Fruit fly (Drosophila melanogaster) whole organism, embryonic: ENCODE data around the gene Nepl13.

Source experiments
- Abd-B ChIP-seq: fragments of 200-800 bp; sonication (Bioruptor generic); optimal IDR thresholded peaks from 2 replicates; lab custom pipeline; 2018; ENCODE audit warnings: missing biosample characterization, mild to moderate bottlenecking, missing genetic modification characterization, moderate library complexity
- CG12071 ChIP-seq: fragments of 200-800 bp; sonication (Bioruptor generic); optimal IDR thresholded peaks from 3 replicates; lab custom pipeline; 2018; ENCODE audit warnings: missing biosample characterization, mild to moderate bottlenecking, missing genetic modification characterization
- CG13624 ChIP-seq: fragments of 200-800 bp; sonication (Bioruptor generic); optimal IDR thresholded peaks from 2 replicates; lab custom pipeline; 2016; ENCODE audit warnings: missing biosample characterization, missing genetic modification characterization
- CG13775 ChIP-seq: fragments of 200-800 bp; sonication (Bioruptor generic); optimal IDR thresholded peaks from 3 replicates; lab custom pipeline; 2017; ENCODE audit warnings: missing biosample characterization, mild to moderate bottlenecking, missing genetic modification characterization
- CG15269 ChIP-seq: fragments of 200-800 bp; sonication (Bioruptor generic); optimal IDR thresholded peaks from 2 replicates; lab custom pipeline; 2018; ENCODE audit warnings: missing biosample characterization, mild to moderate bottlenecking, missing genetic modification characterization, moderate library complexity
- CG1529 ChIP-seq: fragments of 200-800 bp; sonication (Bioruptor generic); optimal IDR thresholded peaks from 3 replicates; lab custom pipeline; 2018; ENCODE audit warnings: missing biosample characterization, missing genetic modification characterization
- CG16863 ChIP-seq: fragments of 200-800 bp; sonication (Bioruptor generic); optimal IDR thresholded peaks from 3 replicates; lab custom pipeline; 2016; ENCODE audit warnings: missing biosample characterization, missing genetic modification characterization
- CG18011 ChIP-seq: fragments of 200-800 bp; sonication (Bioruptor generic); optimal IDR thresholded peaks from 2 replicates; lab custom pipeline; 2017; ENCODE audit warnings: missing biosample characterization, missing genetic modification characterization, mild to moderate bottlenecking, moderate library complexity, missing genotype
- CG18599 ChIP-seq: fragments of 200-800 bp; sonication (Bioruptor generic); optimal IDR thresholded peaks from 3 replicates; lab custom pipeline; 2017; ENCODE audit warnings: missing biosample characterization, missing genetic modification characterization, mild to moderate bottlenecking, moderate library complexity, missing genetic modification reagents
- CG30403 ChIP-seq: fragments of 200-800 bp; sonication (Bioruptor generic); optimal IDR thresholded peaks from 3 replicates; lab custom pipeline; 2016; ENCODE audit warnings: missing biosample characterization, missing genetic modification characterization
- CG34376 ChIP-seq: fragments of 200-800 bp; sonication (Bioruptor generic); optimal IDR thresholded peaks from 2 replicates; lab custom pipeline; 2018; ENCODE audit warnings: missing biosample characterization, mild to moderate bottlenecking, missing genetic modification characterization
- CG3726 ChIP-seq: fragments of 200-800 bp; sonication (Bioruptor generic); IDR thresholded peaks from 3 replicates; pipeline ENCODE4, ENCODE4 v1.3.6; 2022; ENCODE audit warnings: missing biosample characterization, missing genetic modification characterization
- CG3995 ChIP-seq: fragments of 200-800 bp; sonication (Bioruptor generic); optimal IDR thresholded peaks from 3 replicates; lab custom pipeline; 2016; ENCODE audit warnings: missing biosample characterization, missing genetic modification characterization
- CG7963 ChIP-seq: fragments of 200-800 bp; sonication (Bioruptor generic); IDR thresholded peaks from 3 replicates; pipeline ENCODE4 v1.3.6; 2022; ENCODE audit warnings: missing biosample characterization, missing genetic modification characterization; ENCODE audit not compliant: partially characterized antibody
- CG8478 ChIP-seq: fragments of >200 bp; optimal IDR thresholded peaks from 2 replicates; lab custom pipeline; 2018
- CTCF ChIP-seq: fragments of 200-800 bp; sonication (Bioruptor generic); optimal IDR thresholded peaks from 2 replicates; lab custom pipeline; 2017; ENCODE audit warnings: missing biosample characterization, mild to moderate bottlenecking, missing genetic modification characterization, moderate library complexity
- Camta ChIP-seq: fragments of 200-800 bp; sonication (Bioruptor generic); optimal IDR thresholded peaks from 2 replicates; lab custom pipeline; 2016; ENCODE audit warnings: missing biosample characterization, missing genetic modification characterization
- CoRest ChIP-seq: fragments of 200-800 bp; sonication (Bioruptor generic); optimal IDR thresholded peaks from 3 replicates; lab custom pipeline; 2018; ENCODE audit warnings: missing biosample characterization, mild to moderate bottlenecking, missing genetic modification characterization, moderate library complexity
- Dbx ChIP-seq: fragments of 200-800 bp; sonication (Bioruptor generic); IDR thresholded peaks from 3 replicates; pipeline ENCODE4 v1.3.6; 2022; ENCODE audit warnings: missing biosample characterization, missing genetic modification characterization
- Dfd ChIP-seq, 2 experiments: fragments of >200 bp; optimal IDR thresholded peaks; 2 replicates each; lab custom pipeline; 2017; ENCODE audit warnings: missing biosample characterization in 2 of 2, missing genetic modification characterization in 2 of 2
- Eip74EF ChIP-seq, 2 experiments: fragments of 200-800 bp in 1 of 2; fragments of >200 bp in 1 of 2; sonication (Bioruptor generic) in 1 of 2; optimal IDR thresholded peaks; 2 replicates each; lab custom pipeline; 2017 to 2019; ENCODE audit warnings: missing biosample characterization in 2 of 2, missing genetic modification characterization in 2 of 2, mild to moderate bottlenecking in 1 of 2, moderate library complexity in 1 of 2
- GATAe ChIP-seq: fragments of 200-800 bp; sonication (Bioruptor generic); conservative IDR thresholded peaks from 2 replicates; pipeline ENCODE4 v1.3.6; 2022; ENCODE audit warnings: missing biosample characterization, missing genetic modification characterization
- H2.0 ChIP-seq: fragments of 200-800 bp; sonication (Bioruptor generic); IDR thresholded peaks from 2 replicates; pipeline ENCODE4 v1.3.6; 2022; ENCODE audit warnings: missing biosample characterization, missing genetic modification characterization
- Kr ChIP-seq: fragments of 200-800 bp; sonication (Bioruptor generic); optimal IDR thresholded peaks from 2 replicates; lab custom pipeline; 2017; ENCODE audit warnings: missing biosample characterization, mild to moderate bottlenecking, missing genetic modification characterization
- Med ChIP-seq: fragments of 200-800 bp; sonication (Bioruptor generic); peaks from one replicate; lab custom pipeline; 2016; ENCODE audit warnings: missing biosample characterization, missing genetic modification characterization, mild to moderate bottlenecking, inconsistent platforms, moderate library complexity
- Six4 ChIP-seq: fragments of 200-800 bp; sonication (Bioruptor generic); optimal IDR thresholded peaks from 2 replicates; lab custom pipeline; 2016; ENCODE audit warnings: missing biosample characterization, missing genetic modification characterization
- TFAM ChIP-seq: fragments of 200-800 bp; sonication (Bioruptor generic); optimal IDR thresholded peaks from 2 replicates; lab custom pipeline; 2017; ENCODE audit warnings: missing biosample characterization, missing genetic modification characterization, inconsistent platforms
- Tbp ChIP-seq: fragments of >200 bp; optimal IDR thresholded peaks from 2 replicates; lab custom pipeline; 2018; ENCODE audit warnings: missing biosample characterization, missing genetic modification characterization
- Vsx1 ChIP-seq: fragments of 200-800 bp; sonication (Bioruptor generic); optimal IDR thresholded peaks from 2 replicates; lab custom pipeline; 2017; ENCODE audit warnings: missing biosample characterization, mild to moderate bottlenecking, missing genetic modification characterization, missing genetic modification reagents
- YL-1 ChIP-seq: fragments of 200-800 bp; sonication (Bioruptor generic); optimal IDR thresholded peaks from 3 replicates; lab custom pipeline; 2017; ENCODE audit warnings: missing biosample characterization, mild to moderate bottlenecking, missing genetic modification characterization
- ato ChIP-seq: fragments of 200-800 bp; sonication (Bioruptor generic); IDR thresholded peaks from 2 replicates; pipeline ENCODE4 v1.3.6; 2022; ENCODE audit warnings: missing biosample characterization, missing genetic modification characterization; ENCODE audit not compliant: partially characterized antibody
- cad ChIP-seq: fragments of >200 bp; optimal IDR thresholded peaks from 2 replicates; lab custom pipeline; 2017; ENCODE audit warnings: missing biosample characterization, missing genetic modification characterization
- chinmo ChIP-seq: fragments of 200-800 bp; sonication (Bioruptor generic); IDR thresholded peaks from 4 replicates; pipeline ENCODE4 v1.3.6; 2022; ENCODE audit warnings: missing biosample characterization, missing genetic modification characterization; ENCODE audit not compliant: partially characterized antibody
- dpn ChIP-seq, 2 experiments: fragments of 200-800 bp; sonication (Bioruptor generic); optimal IDR thresholded peaks; 3 replicates each; lab custom pipeline; 2016; ENCODE audit warnings: missing biosample characterization in 2 of 2, missing genetic modification characterization in 2 of 2
- grn ChIP-seq: fragments of 200-800 bp; sonication (Bioruptor generic); optimal IDR thresholded peaks from 3 replicates; lab custom pipeline; 2017; ENCODE audit warnings: missing biosample characterization, missing genetic modification characterization
- inv ChIP-seq: fragments of 200-800 bp; sonication (Bioruptor generic); IDR thresholded peaks from 2 replicates; pipeline ENCODE4 v1.3.6; 2022; ENCODE audit warnings: missing biosample characterization, missing genetic modification characterization; ENCODE audit not compliant: partially characterized antibody
- pita ChIP-seq: fragments of 200-800 bp; sonication (Bioruptor generic); optimal IDR thresholded peaks from 2 replicates; lab custom pipeline; 2017; ENCODE audit warnings: missing biosample characterization, mild to moderate bottlenecking, missing genetic modification characterization
- row ChIP-seq: fragments of 200-800 bp; sonication (Bioruptor generic); IDR thresholded peaks from 3 replicates; pipeline ENCODE4 v1.3.6; 2022; ENCODE audit warnings: missing biosample characterization, missing genetic modification characterization
- slbo ChIP-seq: fragments of 200-800 bp; sonication (Bioruptor generic); IDR thresholded peaks from 2 replicates; pipeline ENCODE4 v1.3.6; 2022; ENCODE audit warnings: missing biosample characterization, missing genetic modification characterization
- stwl ChIP-seq: fragments of 200-800 bp; sonication (Bioruptor generic); optimal IDR thresholded peaks from 3 replicates; lab custom pipeline; 2018; ENCODE audit warnings: missing biosample characterization, mild to moderate bottlenecking, missing genetic modification characterization, moderate library complexity
- sug ChIP-seq: fragments of 200-800 bp; optimal IDR thresholded peaks from 2 replicates; lab custom pipeline; 2019; ENCODE audit warnings: missing biosample characterization, mild to moderate bottlenecking, missing genetic modification characterization, moderate library complexity
- vvl ChIP-seq: fragments of 200-800 bp; sonication (Bioruptor generic); IDR thresholded peaks from 2 replicates; pipeline ENCODE4 v1.3.6; 2022; ENCODE audit warnings: missing biosample characterization, missing genetic modification characterization
- zen ChIP-seq: fragments of 200-800 bp; sonication (Bioruptor generic); optimal IDR thresholded peaks from 3 replicates; lab custom pipeline; 2018; ENCODE audit warnings: missing biosample characterization, mild to moderate bottlenecking, missing genetic modification characterization, moderate library complexity

Nepl13 gene

DNA sequence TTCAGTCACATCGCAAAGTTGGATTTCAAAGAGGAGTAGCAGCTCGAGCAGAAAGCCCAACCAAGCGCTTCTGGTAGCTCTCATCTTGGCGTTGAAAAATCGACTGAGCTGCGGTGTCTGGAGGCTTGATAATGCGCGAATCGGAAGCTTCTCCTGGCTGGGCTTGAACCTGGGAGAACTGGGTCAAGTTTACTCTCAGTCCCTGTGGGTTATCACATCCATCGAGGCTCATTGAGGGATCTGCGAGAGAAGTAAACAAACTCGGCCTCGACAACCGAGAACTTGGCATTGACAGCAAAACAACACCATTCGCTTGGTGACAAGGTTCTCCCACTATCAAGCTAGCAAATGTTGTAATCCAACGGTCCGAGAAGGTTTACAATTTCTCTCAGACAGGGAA is at the start of gene Nepl13:
Gene Nepl13 (minus strand): TSS at position 89 of the 400 bp plus-strand sequence.
- no peak for TF ChIP-seq CG30403
- no peak for TF ChIP-seq CG13624 (GFP tag; lab: Kevin White, UChicago)
- TF ChIP-seq CG34376 (GFP tag; lab: Kevin White, UChicago): peak; percentile 52
- no peak for TF ChIP-seq Six4 (GFP tag; lab: Kevin White, UChicago)
- no peak for TF ChIP-seq CG12071 (GFP tag; lab: Kevin White, UChicago)
- peak; percentile 0 for TF ChIP-seq sug
- TF ChIP-seq TFAM (GFP tag; lab: Kevin White, UChicago): no peak

DNA sequence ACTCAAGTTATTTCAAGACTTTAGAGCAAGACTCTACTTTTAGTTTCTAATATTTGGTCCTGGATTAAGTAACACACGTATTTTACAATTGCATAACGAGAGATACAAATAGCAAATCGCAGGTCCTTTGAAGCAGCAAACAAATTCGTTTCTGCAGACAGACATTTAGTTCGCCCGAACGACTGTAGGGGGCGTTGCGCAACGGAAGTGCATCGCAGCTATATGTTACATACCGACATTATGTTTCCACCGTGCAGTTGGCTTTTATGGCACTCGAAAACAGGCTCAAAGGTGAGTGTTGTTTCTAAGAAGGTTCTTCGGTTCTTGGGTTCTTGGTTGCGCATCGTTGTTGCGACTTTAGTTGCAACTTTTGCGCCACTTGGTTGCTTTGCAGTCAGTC is 49.4 kb upstream of the Nepl13 start:
- TF ChIP-seq CG7963 (GFP tag; lab: Robert Waterston, UW) (no peak), CTCF (GFP tag; lab: Kevin White, UChicago) (peak; percentile 41)

DNA sequence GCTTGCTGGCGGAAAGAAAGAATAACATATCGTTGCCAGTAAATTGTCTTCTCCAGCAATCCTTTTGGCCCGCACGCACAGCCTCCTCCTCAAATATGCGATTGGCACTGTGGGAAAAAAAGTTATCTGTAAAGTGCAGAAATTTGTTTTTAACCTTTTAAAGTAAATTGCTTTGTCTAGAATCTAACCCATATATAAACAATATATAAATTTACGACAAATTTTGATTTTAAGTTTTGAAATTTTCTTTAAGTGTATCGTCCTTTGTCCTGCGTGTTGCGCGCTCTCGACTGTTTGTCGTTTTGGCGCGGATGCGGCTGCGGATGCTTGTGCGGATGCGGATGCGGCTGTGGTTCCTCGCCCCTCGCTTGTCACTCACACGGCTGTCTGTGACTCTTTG is 46.3 kb upstream of the Nepl13 start:
- TF ChIP-seq Dbx (GFP tag; lab: Robert Waterston, UW): no peak
- no peak for TF ChIP-seq Vsx1
- TF ChIP-seq CG16863 (GFP tag; lab: Kevin White, UChicago): no peak
- TF ChIP-seq CG18599: peak; percentile 21
- TF ChIP-seq CG13775 (GFP tag; lab: Kevin White, UChicago): peak; percentile 49
- TF ChIP-seq CG3995 (GFP tag; lab: Kevin White, UChicago): no peak
- TF ChIP-seq Camta: no peak
- no peak for TF ChIP-seq CG1529
- TF ChIP-seq row (GFP tag; lab: Robert Waterston, UW): peak; percentile 19; the same call in 1 of the 3 replicates
- no peak for TF ChIP-seq CG8478

DNA sequence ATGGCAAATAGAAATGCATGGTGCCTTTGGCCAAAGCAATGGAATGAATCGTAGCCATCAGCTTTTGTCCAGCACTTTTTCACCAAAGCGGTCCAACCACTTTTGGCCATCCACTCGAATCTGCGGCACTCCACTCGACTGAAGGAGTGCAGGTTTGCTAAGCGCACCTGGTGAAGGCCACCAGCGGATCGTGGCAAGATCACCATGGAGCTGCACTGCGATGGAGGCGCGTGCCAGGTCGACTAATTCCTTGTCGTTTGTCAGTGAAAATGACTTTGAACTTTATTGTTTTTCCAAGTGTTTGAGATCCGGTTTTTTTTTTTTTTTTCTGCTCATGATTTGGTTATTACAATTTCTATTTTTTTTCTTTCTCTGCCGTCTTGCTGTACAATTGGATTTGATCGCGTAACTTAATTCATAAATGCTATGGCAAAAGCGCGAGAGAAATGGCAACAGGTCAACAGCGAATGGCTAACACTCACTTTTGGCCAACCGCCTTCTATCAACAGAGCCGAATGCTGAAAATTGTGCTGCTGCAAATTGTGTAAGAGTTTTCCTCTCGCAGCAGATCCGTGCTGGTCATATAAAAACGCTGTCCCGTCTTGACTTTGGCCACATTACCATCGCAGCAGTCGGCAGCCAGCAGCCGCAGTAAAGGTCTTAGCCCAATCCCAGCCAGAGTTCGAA is 42.9 kb upstream of the Nepl13 start, which contains the start of gene CG7031:
Gene CG7031 (plus strand): TSS at position 637 of the 687 bp plus-strand sequence.
- TF ChIP-seq CG15269 (tag; lab: Kevin White, UChicago): no peak
- TF ChIP-seq CG18011 (GFP tag; lab: Kevin White, UChicago): peak; percentile 85

DNA sequence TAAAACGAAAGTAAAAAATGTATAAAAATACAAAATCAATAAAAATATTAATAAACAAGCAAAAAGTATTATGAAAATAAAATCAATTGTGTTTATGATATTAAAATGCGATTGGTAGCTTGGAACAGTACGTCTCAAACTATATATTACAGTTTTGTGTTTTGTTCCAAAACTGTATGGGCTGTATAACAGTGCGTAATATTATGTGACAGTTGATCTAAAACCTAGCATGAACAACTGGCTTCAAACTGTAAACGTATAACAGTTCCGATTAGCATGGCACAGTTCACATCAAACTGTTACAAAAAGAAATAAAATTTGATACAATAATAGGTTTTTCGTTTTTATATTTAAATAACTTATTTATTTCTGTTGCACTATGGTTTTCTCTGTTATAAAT is 33.1 kb upstream of the Nepl13 start:
- peak; percentile 75 for TF ChIP-seq Med (GFP tag; lab: Kevin White, UChicago)
- peak; percentile 20 for TF ChIP-seq grn (GFP tag; lab: Kevin White, UChicago)
- 0 out of 2 replicates have a peak, but pooled peaks have one; percentile 6 for TF ChIP-seq vvl (GFP tag; lab: Robert Waterston, UW)
- TF ChIP-seq stwl (tag; lab: Kevin White, UChicago): peak; percentile 90
- TF ChIP-seq slbo (GFP tag; lab: Robert Waterston, UW): 0 out of 2 replicates have a peak, but pooled peaks have one; percentile 13
- peak; percentile 45; the same call in 1 of the 2 replicates for TF ChIP-seq ato (GFP tag; lab: Robert Waterston, UW)
- TF ChIP-seq Kr (GFP tag; lab: Kevin White, UChicago): no peak
- 0 out of 3 replicates have a peak, but pooled peaks have one; percentile 25 for TF ChIP-seq CG7963 (GFP tag; lab: Robert Waterston, UW)
- peak in 1 of 2 experiments; percentile 1 for TF ChIP-seq dpn (GFP tag; optimal IDR thresholded peaks at IDR 0.05; lab: Kevin White, UChicago)
- peak; percentile 70 for TF ChIP-seq pita (GFP tag; lab: Kevin White, UChicago)
- peak; percentile 97 for TF ChIP-seq cad (GFP tag; lab: Kevin White, UChicago)
- no peak for TF ChIP-seq GATAe
- TF ChIP-seq CTCF (GFP tag; lab: Kevin White, UChicago): peak; percentile 64
- no peak for TF ChIP-seq Eip74EF (GFP tag; optimal IDR thresholded peaks at IDR 0.05; lab: Kevin White, UChicago)
- peak; percentile 87 for TF ChIP-seq Abd-B
- TF ChIP-seq zen (tag; lab: Kevin White, UChicago): peak; percentile 55
- peak; percentile 3 for TF ChIP-seq YL-1 (GFP tag; lab: Kevin White, UChicago)
- no peak for TF ChIP-seq CG3726 (GFP tag; lab: Robert Waterston, UW)
- no peak for TF ChIP-seq Dfd (GFP tag; optimal IDR thresholded peaks at IDR 0.05; lab: Kevin White, UChicago)
- TF ChIP-seq Tbp (GFP tag; lab: Kevin White, UChicago): peak; percentile 84
- TF ChIP-seq H2.0 (GFP tag; lab: Robert Waterston, UW): no peak
- TF ChIP-seq chinmo: 0 out of 4 replicates have a peak, but pooled peaks have one; percentile 43
- peak; percentile 42 for TF ChIP-seq CoRest (tag; lab: Kevin White, UChicago)
- peak; percentile 62; the same call in 1 of the 2 replicates for TF ChIP-seq inv (GFP tag; lab: Robert Waterston, UW)
